Fruit fly (Drosophila melanogaster) whole organism, pupa: ENCODE data around the gene Pp1alpha-96A.

Experiments
- CG10348 ChIP-seq: fragments of 200-800 bp; sonication (Bioruptor generic); IDR thresholded peaks from 2 replicates; pipeline ENCODE4 v1.3.6; 2022; ENCODE audit warnings: missing biosample characterization, missing genetic modification characterization
- CG15710 ChIP-seq: fragments of 200-800 bp; sonication (Bioruptor generic); optimal IDR thresholded peaks from 2 replicates; lab custom pipeline; 2018; ENCODE audit warnings: missing biosample characterization, mild to moderate bottlenecking, missing genetic modification characterization, moderate library complexity
- CG34367 ChIP-seq: fragments of 200-800 bp; sonication (Bioruptor generic); optimal IDR thresholded peaks from 2 replicates; lab custom pipeline; 2018; ENCODE audit warnings: missing biosample characterization, mild to moderate bottlenecking, missing genetic modification characterization
- CG4496 ChIP-seq: fragments of 200-800 bp; sonication (Bioruptor generic); IDR thresholded peaks from 3 replicates; pipeline ENCODE4 v1.3.6; 2022; ENCODE audit warnings: missing biosample characterization, missing genetic modification characterization
- CG8301 ChIP-seq: fragments of 200-800 bp; sonication (Bioruptor generic); optimal IDR thresholded peaks from 2 replicates; lab custom pipeline; 2018; ENCODE audit warnings: missing biosample characterization, mild to moderate bottlenecking, missing genetic modification characterization
- Pif1A ChIP-seq: fragments of 200-800 bp; sonication (Bioruptor generic); optimal IDR thresholded peaks from 3 replicates; lab custom pipeline; 2016; ENCODE audit warnings: missing biosample characterization, missing genetic modification characterization
- Pif1B ChIP-seq: fragments of 200-800 bp; sonication (Bioruptor generic); optimal IDR thresholded peaks from 3 replicates; lab custom pipeline; 2016; ENCODE audit warnings: missing biosample characterization, missing genetic modification characterization

- TF ChIP-seq CG4496 (GFP tag; lab: Robert Waterston, UW) (no peak), CG15710 (tag; lab: Kevin White, UChicago) (no peak), Pif1A (GFP tag; lab: Kevin White, UChicago) (no peak), Pif1B (GFP tag; lab: Kevin White, UChicago) (no peak), CG10348 (no peak), CG8301 (tag; lab: Kevin White, UChicago) (no peak), CG34367 (tag; lab: Kevin White, UChicago) (no peak)
Observed at dm6 chr3R:24548832-24549231, 30.8 kb downstream of the Pp1alpha-96A start.
